Fruit fly (Drosophila melanogaster): ENCODE results near the gene Hsp70Aa.

- no peak for TF ChIP-seq CG34367 (tag; optimal IDR thresholded peaks at IDR 0.05)
- TF ChIP-seq CG32121 (GFP tag; IDR thresholded peaks at IDR 0.05): peak; percentile 71
- TF ChIP-seq CG4496 (GFP tag; IDR thresholded peaks at IDR 0.05): peak; percentile 45; the same call in 1 of the 3 replicates
- peak; percentile 66 for TF ChIP-seq Ets98B (GFP tag; IDR thresholded peaks at IDR 0.05)
- peak; percentile 10 for TF ChIP-seq Pif1B (GFP tag; optimal IDR thresholded peaks at IDR 0.05)
- TF ChIP-seq EcR (GFP tag; optimal IDR thresholded peaks at IDR 0.05): no peak
- peak; percentile 16 for TF ChIP-seq CG8159 (tag; optimal IDR thresholded peaks at IDR 0.05)
Measured at dm6 chr3R:11969217-11969616, 12.9 kb upstream of the Hsp70Aa start.

All from whole organism, pupa.